Worm (Caenorhabditis elegans): ENCODE data around the gene bath-45.

ce11 chrII:13149965-13150364 is 27.1 kb downstream of the bath-45 start:
- TF ChIP-seq flt-1 (GFP tag; IDR thresholded peaks at IDR 0.05): no peak
- TF ChIP-seq ztf-23 (GFP tag; IDR thresholded peaks at IDR 0.05): no peak
- TF ChIP-seq cog-1 (tag; optimal IDR thresholded peaks at IDR 0.05): no peak
- TF ChIP-seq klf-2 (GFP tag; conservative IDR thresholded peaks at IDR 0.05): no peak
